Worm (Caenorhabditis elegans) whole organism, L3 larva: Measurements from ENCODE around the gene gna-1.

Experiments
- R02D3.7 ChIP-seq: fragments of 150-350 bp; optimal IDR thresholded peaks from 2 replicates; lab custom pipeline; 2014; ENCODE audit warnings: missing biosample characterization, missing genetic modification characterization
- ZK546.5 ChIP-seq: sonication (generic microtip); optimal IDR thresholded peaks from 2 replicates; lab custom pipeline; 2017; ENCODE audit warnings: missing biosample characterization, missing genetic modification characterization
- aly-2 ChIP-seq: fragments of 150-350 bp; optimal IDR thresholded peaks from 2 replicates; lab custom pipeline; 2014; ENCODE audit warnings: missing biosample characterization, missing genetic modification characterization
- ama-1 ChIP-seq: fragments of 150-350 bp; optimal IDR thresholded peaks from 2 replicates; lab custom pipeline; 2018
- ceh-16 ChIP-seq: sonication (generic microtip); optimal IDR thresholded peaks from 2 replicates; lab custom pipeline; 2017; ENCODE audit warnings: missing biosample characterization, missing genetic modification characterization
- ceh-82 ChIP-seq: fragments of 150-350 bp; optimal IDR thresholded peaks from 2 replicates; lab custom pipeline; 2014; ENCODE audit warnings: missing biosample characterization, missing genetic modification characterization
- ceh-9 ChIP-seq: sonication (generic microtip); optimal IDR thresholded peaks from 2 replicates; lab custom pipeline; 2018; ENCODE audit warnings: missing biosample characterization, missing genetic modification characterization
- daf-12 ChIP-seq: fragments of 150-350 bp; optimal IDR thresholded peaks from 2 replicates; lab custom pipeline; 2014; ENCODE audit warnings: missing biosample characterization, missing genetic modification reagents, missing genetic modification characterization
- egl-5 ChIP-seq: fragments of 150-350 bp; optimal IDR thresholded peaks from 2 replicates; lab custom pipeline; 2017; ENCODE audit warnings: missing biosample characterization, missing genetic modification reagents, missing genetic modification characterization, inconsistent platforms
- elt-2 ChIP-seq: sonication (generic microtip); optimal IDR thresholded peaks from 2 replicates; lab custom pipeline; 2016; ENCODE audit warnings: missing genetic modification reagents, mild to moderate bottlenecking, missing genetic modification characterization, missing compliant biosample characterization
- eor-1 ChIP-seq, 2 experiments: fragments of 150-350 bp; optimal IDR thresholded peaks; 2 replicates each; lab custom pipeline; 2014 to 2018; ENCODE audit warnings: missing biosample characterization in 2 of 2, missing genetic modification characterization in 2 of 2
- fkh-10 ChIP-seq: sonication (generic microtip); optimal IDR thresholded peaks from 2 replicates; lab custom pipeline; 2017; ENCODE audit warnings: missing biosample characterization, missing genetic modification reagents, missing genetic modification characterization
- fkh-2 ChIP-seq: fragments of 150-350 bp; optimal IDR thresholded peaks from 2 replicates; lab custom pipeline; 2014; ENCODE audit warnings: missing biosample characterization, missing genetic modification reagents, missing genetic modification characterization
- fos-1 ChIP-seq: fragments of 150-350 bp; optimal IDR thresholded peaks from 2 replicates; lab custom pipeline; 2014; ENCODE audit warnings: missing biosample characterization, missing genetic modification characterization
- hmg-11 ChIP-seq: sonication (generic microtip); optimal IDR thresholded peaks from 2 replicates; lab custom pipeline; 2016; ENCODE audit warnings: missing genetic modification characterization, missing compliant biosample characterization
- jun-1 ChIP-seq: fragments of 150-350 bp; optimal IDR thresholded peaks from 2 replicates; lab custom pipeline; 2014; ENCODE audit warnings: missing biosample characterization, missing genetic modification reagents, missing genetic modification characterization
- lin-15B ChIP-seq: fragments of 150-350 bp; optimal IDR thresholded peaks from 2 replicates; lab custom pipeline; 2014; ENCODE audit warnings: missing biosample characterization, missing genetic modification characterization
- lin-39 ChIP-seq: fragments of 150-350 bp; optimal IDR thresholded peaks from 2 replicates; lab custom pipeline; 2018; ENCODE audit warnings: missing biosample characterization, missing genetic modification reagents, missing genetic modification characterization
- lsy-12 ChIP-seq: sonication (generic microtip); optimal IDR thresholded peaks from 2 replicates; lab custom pipeline; 2016; ENCODE audit warnings: mild to moderate bottlenecking, missing genetic modification characterization, missing compliant biosample characterization
- mdl-1 ChIP-seq: fragments of 150-350 bp; optimal IDR thresholded peaks from 2 replicates; lab custom pipeline; 2014; ENCODE audit warnings: missing biosample characterization, missing genetic modification characterization
- mml-1 ChIP-seq: fragments of 150-350 bp; sonication (generic microtip); optimal IDR thresholded peaks from 3 replicates; lab custom pipeline; 2014; ENCODE audit warnings: missing biosample characterization, missing genetic modification characterization
- nfya-1 ChIP-seq: sonication (generic microtip); optimal IDR thresholded peaks from 2 replicates; lab custom pipeline; 2017; ENCODE audit warnings: missing genetic modification characterization, mild to moderate bottlenecking, missing compliant biosample characterization, antibody characterized with exemption, moderate library complexity; ENCODE audit not compliant: insufficient read depth
- nhr-11 ChIP-seq: fragments of 150-350 bp; optimal IDR thresholded peaks from 2 replicates; lab custom pipeline; 2014; ENCODE audit warnings: missing biosample characterization, missing genetic modification characterization
- nhr-12 ChIP-seq: fragments of 150-350 bp; optimal IDR thresholded peaks from 2 replicates; lab custom pipeline; 2014; ENCODE audit warnings: missing biosample characterization, missing genetic modification characterization
- nhr-23 ChIP-seq: fragments of 150-350 bp; optimal IDR thresholded peaks from 2 replicates; lab custom pipeline; 2014; ENCODE audit warnings: missing biosample characterization, missing genetic modification reagents, missing genetic modification characterization
- nhr-237 ChIP-seq: fragments of 150-350 bp; optimal IDR thresholded peaks from 2 replicates; lab custom pipeline; 2014; ENCODE audit warnings: missing biosample characterization, missing genetic modification characterization
- nhr-25 ChIP-seq: sonication (generic microtip); optimal IDR thresholded peaks from 2 replicates; lab custom pipeline; 2017; ENCODE audit warnings: missing biosample characterization, missing genetic modification characterization
- nhr-28 ChIP-seq: fragments of 150-350 bp; optimal IDR thresholded peaks from 2 replicates; lab custom pipeline; 2014; ENCODE audit warnings: missing biosample characterization, missing genetic modification characterization
- nhr-43 ChIP-seq: sonication (generic microtip); optimal IDR thresholded peaks from 2 replicates; lab custom pipeline; 2016; ENCODE audit warnings: mild to moderate bottlenecking, missing genetic modification characterization, missing compliant biosample characterization; ENCODE audit not compliant: poor library complexity, severe bottlenecking
- nhr-67 ChIP-seq: fragments of 150-350 bp; optimal IDR thresholded peaks from 2 replicates; lab custom pipeline; 2014; ENCODE audit warnings: missing biosample characterization, missing genetic modification characterization
- nhr-76 ChIP-seq: fragments of 150-350 bp; sonication (generic microtip); optimal IDR thresholded peaks from 5 replicates; lab custom pipeline; 2014; ENCODE audit warnings: missing biosample characterization, missing genetic modification characterization
- nhr-77 ChIP-seq: fragments of 150-350 bp; optimal IDR thresholded peaks from 2 replicates; lab custom pipeline; 2014; ENCODE audit warnings: missing biosample characterization, missing genetic modification characterization
- pha-4 ChIP-seq: fragments of 150-350 bp; optimal IDR thresholded peaks from 2 replicates; lab custom pipeline; 2014; ENCODE audit warnings: missing biosample characterization, missing genetic modification reagents, missing genetic modification characterization
- pqm-1 ChIP-seq: fragments of 150-350 bp; optimal IDR thresholded peaks from 2 replicates; lab custom pipeline; 2017; ENCODE audit warnings: missing biosample characterization, missing genetic modification characterization, inconsistent platforms
- sea-2 ChIP-seq: fragments of 150-350 bp; sonication (generic microtip); optimal IDR thresholded peaks from 4 replicates; lab custom pipeline; 2014; ENCODE audit warnings: missing biosample characterization, missing genetic modification reagents, missing genetic modification characterization
- skn-1 ChIP-seq: fragments of 150-350 bp; optimal IDR thresholded peaks from 2 replicates; lab custom pipeline; 2014; ENCODE audit warnings: missing biosample characterization, missing genetic modification characterization
- snpc-4 ChIP-seq: fragments of 150-350 bp; optimal IDR thresholded peaks from 2 replicates; lab custom pipeline; 2014; ENCODE audit warnings: missing biosample characterization, missing genetic modification characterization
- tbx-2 ChIP-seq: sonication (generic microtip); optimal IDR thresholded peaks from 2 replicates; lab custom pipeline; 2016; ENCODE audit warnings: mild to moderate bottlenecking, missing genetic modification characterization, missing compliant biosample characterization
- unc-39 ChIP-seq: sonication (generic microtip); optimal IDR thresholded peaks from 4 replicates; lab custom pipeline; 2017; ENCODE audit warnings: missing biosample characterization, missing genetic modification characterization
- unc-62 ChIP-seq: fragments of 150-350 bp; sonication (generic microtip); optimal IDR thresholded peaks from 4 replicates; lab custom pipeline; 2014; ENCODE audit warnings: missing biosample characterization, missing genetic modification reagents, missing genetic modification characterization
- ztf-11 ChIP-seq: fragments of 150-350 bp; optimal IDR thresholded peaks from 2 replicates; lab custom pipeline; 2014; ENCODE audit warnings: missing biosample characterization, missing genetic modification characterization
- ztf-4 ChIP-seq: fragments of 150-350 bp; optimal IDR thresholded peaks from 2 replicates; lab custom pipeline; 2014; ENCODE audit warnings: missing biosample characterization, missing genetic modification characterization

The gna-1 gene

ce11 chrV:10361830-10362397 lies 42.0 kb upstream of the gna-1 start, which contains the start of gene cash-1 (continued):
- TF ChIP-seq mml-1 (tag; lab: Kevin White, UChicago) (no peak), unc-39 (tag; lab: Kevin White, UChicago) (no peak), daf-12 (tag; lab: Kevin White, UChicago) (no peak), sea-2 (no peak), lin-15B (tag; lab: Kevin White, UChicago) (peak; percentile 93), nhr-11 (tag; lab: Kevin White, UChicago) (no peak), nhr-77 (tag; lab: Kevin White, UChicago) (no peak), ztf-4 (tag; lab: Kevin White, UChicago) (no peak), aly-2 (no peak), nhr-28 (tag; lab: Kevin White, UChicago) (no peak), nfya-1 (peak; percentile 74), ceh-16 (tag; lab: Kevin White, UChicago) (no peak), nhr-12 (tag; lab: Kevin White, UChicago) (no peak), egl-5 (tag; lab: Kevin White, UChicago) (no peak)

DNA sequence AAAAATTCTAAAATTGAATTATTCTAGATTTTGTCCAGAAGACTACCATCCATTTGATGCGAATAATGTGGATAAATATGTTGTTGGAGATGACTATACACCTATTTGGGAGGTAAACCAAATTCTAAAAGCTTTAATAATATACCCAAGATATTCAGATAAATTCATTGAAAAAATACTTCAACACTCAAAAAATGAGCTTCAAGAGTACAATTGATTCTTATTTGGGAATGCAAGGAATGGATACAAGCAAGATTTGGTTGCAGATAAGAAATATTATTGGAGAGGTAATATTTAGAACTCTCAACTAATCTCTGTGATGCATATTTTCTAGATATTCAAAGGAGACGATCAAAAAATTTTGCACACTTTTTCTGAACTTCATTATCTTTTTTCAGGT lies 40.2 kb upstream of the gna-1 start:
- no peak for TF ChIP-seq skn-1 (tag; lab: Kevin White, UChicago)
- no peak for TF ChIP-seq ceh-82
- TF ChIP-seq nhr-237 (tag; lab: Kevin White, UChicago) = no peak
- no peak for TF ChIP-seq fos-1 (tag; lab: Kevin White, UChicago)
- TF ChIP-seq unc-39 (tag; lab: Kevin White, UChicago) = no peak
- TF ChIP-seq nhr-12 (tag; lab: Kevin White, UChicago) = no peak
- TF ChIP-seq ama-1 (lab: Kevin White, UChicago) = no peak
- TF ChIP-seq unc-62 = no peak
- TF ChIP-seq ztf-11 = no peak
- no peak for TF ChIP-seq eor-1 (tag; optimal IDR thresholded peaks at IDR 0.05; lab: Kevin White, UChicago)
- TF ChIP-seq, all 47 proteins: peak for 0

ce11 chrV:10358238-10358637 lies 38.3 kb upstream of the gna-1 start, which contains the start of gene ttll-15:
Gene ttll-15, plus strand, starts transcription at chrV:10358538.
- TF ChIP-seq ceh-16 (tag; lab: Kevin White, UChicago) = no peak
- no peak for TF ChIP-seq skn-1 (tag; lab: Kevin White, UChicago)
- TF ChIP-seq lin-39 = no peak
- TF ChIP-seq ceh-9 (tag; lab: Kevin White, UChicago) = no peak
- TF ChIP-seq fkh-2 (tag; lab: Kevin White, UChicago) = no peak
- no peak for TF ChIP-seq nhr-43 (tag; lab: Kevin White, UChicago)
- TF ChIP-seq snpc-4 (tag; lab: Kevin White, UChicago) = no peak
- no peak for TF ChIP-seq jun-1 (tag; lab: Kevin White, UChicago)
- no peak for TF ChIP-seq ztf-11

- TF ChIP-seq elt-2 (peak; percentile 53), pqm-1 (tag; lab: Kevin White, UChicago) (peak; percentile 20), ZK546.5 (tag; lab: Kevin White, UChicago) (no peak)
These were observed 37.6 kb upstream of the gna-1 start, which contains the start of gene ceeh-2 for ce11 chrV:10357467-10357953. Gene ceeh-2, minus strand, starts transcription at chrV:10357903.

ce11 chrV:10355773-10356335 lies 35.9 kb upstream of the gna-1 start, which contains the start of gene sluh-7:
Gene sluh-7, minus strand, starts transcription at chrV:10355823.
- TF ChIP-seq tbx-2 (tag; lab: Kevin White, UChicago) (peak; percentile 36), lsy-12 (tag; lab: Kevin White, UChicago) (peak; percentile 54), elt-2 (peak; percentile 28), snpc-4 (tag; lab: Kevin White, UChicago) (peak; percentile 81), R02D3.7 (tag; lab: Kevin White, UChicago) (peak; percentile 24), ceh-16 (tag; lab: Kevin White, UChicago) (no peak), daf-12 (tag; lab: Kevin White, UChicago) (no peak), lin-15B (tag; lab: Kevin White, UChicago) (peak; percentile 90), egl-5 (tag; lab: Kevin White, UChicago) (no peak), nhr-76 (tag; lab: Kevin White, UChicago) (no peak), nhr-43 (tag; lab: Kevin White, UChicago) (peak; percentile 92), nhr-77 (tag; lab: Kevin White, UChicago) (no peak), nhr-237 (tag; lab: Kevin White, UChicago) (no peak), nhr-23 (tag; lab: Kevin White, UChicago) (peak; percentile 80), aly-2 (no peak), mdl-1 (tag; lab: Kevin White, UChicago) (no peak), hmg-11 (tag; lab: Kevin White, UChicago) (peak; percentile 51), nhr-67 (tag; lab: Kevin White, UChicago) (no peak), nhr-11 (tag; lab: Kevin White, UChicago) (no peak), fkh-10 (no peak), nhr-12 (tag; lab: Kevin White, UChicago) (no peak), mml-1 (tag; lab: Kevin White, UChicago) (no peak), fos-1 (tag; lab: Kevin White, UChicago) (no peak), ceh-9 (tag; lab: Kevin White, UChicago) (no peak), pha-4 (peak; percentile 92), nhr-25 (peak; percentile 57), ztf-4 (tag; lab: Kevin White, UChicago) (no peak)
